Fruit fly (Drosophila melanogaster): ENCODE data around the gene Surf1.

Gene Surf1

dm6 chr3L:6943948-6944319 is 14.2 kb upstream of the Surf1 start:
- TF ChIP-seq pan (optimal IDR thresholded peaks at IDR 0.05) (no peak), usp (GFP tag; optimal IDR thresholded peaks at IDR 0.05) (no peak)

- TF ChIP-seq Dll (optimal IDR thresholded peaks at IDR 0.05): no peak
- no peak for TF ChIP-seq usp (GFP tag; optimal IDR thresholded peaks at IDR 0.05)
- no peak for TF ChIP-seq CG8478 (optimal IDR thresholded peaks at IDR 0.05)
- no peak for TF ChIP-seq EcR (GFP tag; optimal IDR thresholded peaks at IDR 0.05)
- no peak for TF ChIP-seq pan (optimal IDR thresholded peaks at IDR 0.05)
- TF ChIP-seq psq (optimal IDR thresholded peaks at IDR 0.05): no peak
These were observed 12.8 kb upstream of the Surf1 start for dm6 chr3L:6945357-6945756.

DNA sequence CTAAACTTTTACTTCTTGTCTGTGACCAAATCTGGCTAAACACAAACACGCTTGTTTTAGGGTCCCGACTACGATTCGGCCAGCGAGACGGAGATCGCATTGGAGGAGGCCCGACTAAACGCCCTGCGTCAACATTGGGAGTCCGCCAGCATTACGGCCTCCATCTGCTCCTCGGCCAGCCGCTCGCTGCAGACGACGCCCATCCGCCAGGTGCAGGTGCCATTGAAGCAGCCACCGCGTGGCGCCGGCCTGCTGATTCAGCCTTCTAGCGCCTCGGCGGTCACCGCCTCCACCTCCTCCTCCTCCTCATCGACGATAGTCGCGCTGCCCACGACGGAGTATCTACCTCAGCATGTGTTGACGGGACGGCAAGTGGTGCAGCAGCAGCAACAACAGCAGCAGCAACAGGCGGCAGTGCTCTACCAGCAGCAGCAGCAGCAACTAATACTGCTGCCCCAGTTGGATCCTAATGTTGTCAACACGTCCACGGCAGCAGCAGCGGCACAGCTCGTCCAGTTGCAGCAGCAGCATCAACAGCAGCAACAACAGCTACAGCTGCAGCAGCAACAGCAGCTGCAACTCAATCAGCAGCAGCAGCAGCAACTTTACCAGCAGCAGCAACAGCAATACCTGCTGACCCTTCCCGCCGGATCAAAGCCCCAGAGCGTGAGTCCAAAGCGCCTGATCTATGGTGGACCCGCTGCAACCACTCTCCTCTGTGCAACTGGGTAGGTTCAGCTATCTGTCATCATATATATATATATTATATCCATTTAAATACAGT is 10.8 kb upstream of the Surf1 start:
- TF ChIP-seq Dll (optimal IDR thresholded peaks at IDR 0.05) (no peak), CG8478 (optimal IDR thresholded peaks at IDR 0.05) (no peak), psq (optimal IDR thresholded peaks at IDR 0.05) (no peak), usp (GFP tag; optimal IDR thresholded peaks at IDR 0.05) (no peak), EcR (GFP tag; optimal IDR thresholded peaks at IDR 0.05) (no peak), pan (optimal IDR thresholded peaks at IDR 0.05) (no peak)

- TF ChIP-seq pan (optimal IDR thresholded peaks at IDR 0.05) (no peak), usp (GFP tag; optimal IDR thresholded peaks at IDR 0.05) (no peak), Dll (optimal IDR thresholded peaks at IDR 0.05) (no peak), CG8478 (optimal IDR thresholded peaks at IDR 0.05) (no peak), psq (optimal IDR thresholded peaks at IDR 0.05) (no peak), EcR (GFP tag; optimal IDR thresholded peaks at IDR 0.05) (no peak)
These were observed 2.6 kb upstream of the Surf1 start, which contains the start of the genes CG10077 and CG9948 for dm6 chr3L:6955254-6956229. CG10077 (minus strand) TSS chr3L:6955904. CG9948 (plus strand) TSS chr3L:6955991.

DNA sequence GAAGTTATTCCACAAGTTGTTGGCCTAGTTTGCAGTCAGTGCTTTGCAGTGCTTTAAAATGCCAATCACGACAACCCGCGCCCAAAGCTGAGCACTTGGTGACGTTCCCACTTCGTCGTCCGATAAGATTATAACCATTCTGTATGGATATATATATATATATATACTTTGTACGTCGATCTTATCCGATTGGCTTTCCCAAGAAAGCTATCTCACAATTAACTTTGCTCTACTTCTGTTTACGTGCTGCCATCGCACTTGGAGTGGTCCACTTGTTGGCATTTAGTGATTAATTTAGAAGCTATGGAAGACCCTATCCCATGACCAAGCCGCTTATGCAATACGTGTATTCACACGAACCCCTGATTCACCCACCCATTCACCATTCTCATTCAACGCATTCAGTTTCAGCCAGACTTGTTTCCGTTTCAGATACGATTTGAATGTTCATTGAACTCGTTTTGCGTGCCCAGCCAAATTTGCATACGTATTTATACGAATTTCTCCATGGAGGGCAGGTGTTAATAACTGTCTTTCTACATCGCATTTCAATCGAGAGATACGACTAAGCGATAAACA is 3.9 kb downstream of the Surf1 start:
- TF ChIP-seq pan (optimal IDR thresholded peaks at IDR 0.05) (no peak), Dll (optimal IDR thresholded peaks at IDR 0.05) (no peak)

- TF ChIP-seq Dll (optimal IDR thresholded peaks at IDR 0.05) (no peak), pan (optimal IDR thresholded peaks at IDR 0.05) (no peak), EcR (GFP tag; optimal IDR thresholded peaks at IDR 0.05) (no peak), psq (optimal IDR thresholded peaks at IDR 0.05) (no peak), CG8478 (optimal IDR thresholded peaks at IDR 0.05) (no peak), usp (GFP tag; optimal IDR thresholded peaks at IDR 0.05) (no peak)
These were observed 5.0 kb downstream of the Surf1 start for dm6 chr3L:6963175-6963574.

DNA sequence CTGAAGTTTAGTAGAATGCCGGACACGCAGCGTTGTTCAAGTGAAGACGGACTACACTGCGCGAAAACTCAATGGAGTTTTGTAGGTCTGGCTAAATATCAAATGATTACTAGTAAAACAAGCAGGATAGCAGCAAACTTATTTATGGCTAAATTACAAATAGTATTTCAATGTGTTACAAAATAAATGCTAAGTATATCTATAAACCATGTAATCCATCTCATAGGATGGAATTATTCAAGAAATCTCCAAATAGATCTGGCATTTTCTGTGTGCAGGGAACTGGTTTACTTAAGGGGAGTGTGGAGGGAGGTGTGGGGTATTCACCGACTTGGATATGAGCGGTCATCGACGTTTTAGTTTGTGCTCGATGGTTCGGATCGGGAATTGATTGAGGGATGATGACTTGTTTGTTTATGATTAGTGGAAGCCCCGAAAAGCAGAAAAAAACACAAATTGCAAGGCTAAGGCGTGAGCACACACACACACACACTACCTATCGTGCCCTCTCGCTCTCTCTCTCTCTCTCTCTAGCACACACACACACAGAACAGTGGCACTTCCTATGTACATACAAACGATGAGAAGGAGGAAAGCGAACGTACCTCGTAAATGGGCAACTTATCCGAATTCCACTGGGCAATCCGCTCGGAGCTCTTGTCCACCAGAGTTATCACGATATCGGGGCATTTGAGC is 5.8 kb downstream of the Surf1 start:
- TF ChIP-seq usp (GFP tag; optimal IDR thresholded peaks at IDR 0.05): no peak
- TF ChIP-seq CG8478 (optimal IDR thresholded peaks at IDR 0.05): no peak
- no peak for TF ChIP-seq Dll (optimal IDR thresholded peaks at IDR 0.05)
- TF ChIP-seq EcR (GFP tag; optimal IDR thresholded peaks at IDR 0.05): no peak
- peak; percentile 1 for TF ChIP-seq psq (optimal IDR thresholded peaks at IDR 0.05)
- no peak for TF ChIP-seq pan (optimal IDR thresholded peaks at IDR 0.05)

DNA sequence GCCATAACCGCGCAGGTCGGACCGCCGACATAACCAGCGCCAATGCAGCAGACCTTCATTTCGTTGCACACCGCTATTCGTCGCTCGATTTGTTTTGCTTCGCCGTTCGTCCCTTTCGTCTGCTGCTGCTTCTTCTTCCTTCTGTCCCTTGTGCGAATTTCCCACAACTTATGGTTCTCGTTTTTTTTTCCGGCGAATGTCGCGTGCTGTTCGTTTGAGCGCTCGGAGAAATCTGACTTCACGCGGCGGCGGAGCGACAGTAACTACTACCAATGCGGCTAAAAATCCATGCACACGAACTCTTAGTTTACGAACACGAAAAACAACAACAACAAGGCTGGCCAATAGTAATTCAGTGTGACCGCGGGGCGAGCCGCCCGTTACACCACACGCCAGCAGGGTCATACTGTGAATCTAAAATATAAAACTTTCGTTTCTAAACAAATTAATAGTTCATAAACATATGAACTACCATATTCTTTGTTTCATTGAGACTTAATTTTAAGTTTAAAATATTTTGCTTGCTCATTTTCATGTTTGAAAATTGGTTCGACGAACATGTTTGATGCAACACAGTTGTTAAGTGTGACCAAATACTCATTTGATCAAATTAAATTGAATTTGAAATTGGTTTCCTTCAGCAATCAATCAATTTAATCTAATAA is 6.5 kb downstream of the Surf1 start, which contains the start of gene sgl:
Gene sgl, minus strand, starts transcription at position 271 of the 665 bp plus-strand sequence.
- TF ChIP-seq Dll (optimal IDR thresholded peaks at IDR 0.05) (no peak), EcR (GFP tag; optimal IDR thresholded peaks at IDR 0.05) (no peak), CG8478 (optimal IDR thresholded peaks at IDR 0.05) (no peak), usp (GFP tag; optimal IDR thresholded peaks at IDR 0.05) (no peak), pan (optimal IDR thresholded peaks at IDR 0.05) (no peak), psq (optimal IDR thresholded peaks at IDR 0.05) (peak; percentile 18)

DNA sequence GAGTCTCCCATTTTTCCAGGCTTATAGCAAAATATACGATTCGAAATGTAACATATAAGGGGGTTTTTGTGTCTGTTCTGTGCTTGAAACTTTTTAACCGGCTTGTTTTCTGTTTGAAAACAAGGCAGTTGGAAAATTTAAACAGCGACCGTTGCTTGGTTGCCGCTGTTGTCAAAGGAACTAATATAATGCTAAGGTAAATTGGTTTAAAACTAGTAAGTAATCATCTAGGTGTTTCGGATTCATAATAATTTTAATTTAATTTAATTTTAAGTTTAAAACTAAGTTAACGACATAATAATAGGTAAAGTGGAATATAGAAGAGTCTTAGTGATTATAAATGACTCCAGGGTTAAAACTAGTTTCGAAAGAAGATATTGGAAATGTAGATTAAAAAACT is 9.7 kb downstream of the Surf1 start, which contains the start of gene CG10064:
Gene CG10064, minus strand, starts transcription at position 101 of the 400 bp plus-strand sequence.
- no peak for TF ChIP-seq Dll (optimal IDR thresholded peaks at IDR 0.05)
- no peak for TF ChIP-seq EcR (GFP tag; optimal IDR thresholded peaks at IDR 0.05)
- TF ChIP-seq usp (GFP tag; optimal IDR thresholded peaks at IDR 0.05): no peak
- TF ChIP-seq pan (optimal IDR thresholded peaks at IDR 0.05): no peak
- TF ChIP-seq psq (optimal IDR thresholded peaks at IDR 0.05): no peak
- no peak for TF ChIP-seq CG8478 (optimal IDR thresholded peaks at IDR 0.05)

DNA sequence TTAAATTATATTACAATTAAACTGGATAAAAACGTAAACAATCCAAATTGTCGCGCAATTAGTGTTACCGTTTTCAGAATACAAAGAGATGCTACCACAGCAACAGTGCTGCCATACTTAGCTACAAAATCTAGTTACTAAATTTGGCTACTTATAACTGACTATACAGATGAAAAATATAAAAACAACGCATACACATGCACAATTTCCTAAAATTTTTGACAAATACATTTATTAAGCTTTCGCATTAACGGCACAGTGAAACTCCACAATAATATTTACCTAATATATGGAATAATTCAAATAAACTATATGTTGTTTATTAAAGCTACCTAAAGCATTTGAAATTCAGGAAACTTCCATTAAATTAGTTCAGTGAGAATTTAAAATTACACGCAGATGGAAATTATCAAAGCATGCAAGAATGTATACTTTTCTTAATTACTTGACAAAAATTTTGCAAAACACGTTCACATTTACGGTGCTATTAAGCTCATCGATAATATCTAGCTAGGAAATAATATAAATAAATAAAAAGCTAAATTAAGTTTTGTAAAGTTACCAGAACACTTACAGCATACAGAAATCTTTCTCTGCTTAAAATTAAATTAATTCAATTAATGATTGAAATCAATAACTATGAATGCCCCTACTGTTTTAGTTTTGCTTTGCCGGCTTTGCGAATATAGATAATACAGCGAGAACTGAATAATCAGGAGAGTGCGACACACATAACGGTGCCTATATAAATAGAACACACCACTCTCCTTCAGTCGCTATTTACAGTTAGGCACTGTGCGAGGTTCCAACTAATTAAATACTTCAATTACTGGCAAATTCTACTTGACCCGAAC is 11.0 kb downstream of the Surf1 start, which contains the start of the genes Mis12 and CG9953:
Gene Mis12, minus strand, starts transcription at position 88 of the 854 bp plus-strand sequence.
Gene CG9953, plus strand, starts transcription at position 698 of the 854 bp plus-strand sequence.
- TF ChIP-seq pan (optimal IDR thresholded peaks at IDR 0.05) (no peak), Dll (optimal IDR thresholded peaks at IDR 0.05) (no peak), CG8478 (optimal IDR thresholded peaks at IDR 0.05) (no peak), psq (optimal IDR thresholded peaks at IDR 0.05) (no peak), EcR (GFP tag; optimal IDR thresholded peaks at IDR 0.05) (no peak), usp (GFP tag; optimal IDR thresholded peaks at IDR 0.05) (no peak)
